Fruit fly (Drosophila melanogaster): ENCODE results near the gene GstD7.

The GstD7 gene

DNA sequence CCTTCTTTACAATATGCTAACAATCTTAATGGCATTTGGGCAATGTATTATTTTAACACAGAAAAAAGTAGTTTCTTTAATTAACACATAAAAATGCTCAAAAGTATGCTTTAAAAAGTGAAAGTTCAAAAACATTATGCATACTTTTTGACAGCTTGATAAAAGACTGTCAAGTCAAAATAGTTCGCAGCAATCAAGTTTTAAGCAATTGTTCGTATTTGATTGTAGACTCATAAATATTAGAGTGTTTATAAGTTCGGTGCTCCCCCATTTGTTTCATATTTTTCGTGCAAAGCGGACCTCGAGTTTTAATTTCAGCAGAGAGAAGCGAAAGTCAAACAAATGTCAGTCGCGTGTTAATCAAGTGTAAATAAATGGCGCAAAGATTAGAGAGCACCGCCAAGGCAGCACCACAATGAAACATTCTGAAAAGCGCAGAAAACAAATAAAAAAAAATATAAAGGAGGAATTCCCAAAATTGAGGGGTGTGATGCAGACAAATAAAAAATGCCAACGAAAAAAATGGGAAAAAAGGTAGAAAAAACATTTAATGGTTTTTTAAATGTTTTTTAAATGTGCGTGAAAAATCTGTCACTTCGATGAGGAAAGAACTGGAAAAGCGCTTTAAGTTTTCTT, 33.3 kb upstream of the GstD7 start (continued):
- TF ChIP-seq cyc (GFP tag; optimal IDR thresholded peaks at IDR 0.05) = peak; percentile 30
- no peak for TF ChIP-seq ss (GFP tag; optimal IDR thresholded peaks at IDR 0.05)
- peak; percentile 85 for TF ChIP-seq svp (GFP tag)
- no peak for TF ChIP-seq net (GFP tag; optimal IDR thresholded peaks at IDR 0.05)
- peak; percentile 49 for TF ChIP-seq CG31627 (GFP tag; optimal IDR thresholded peaks at IDR 0.05)
- no peak for TF ChIP-seq CG16779 (tag; optimal IDR thresholded peaks at IDR 0.05)
- TF ChIP-seq CG11762 (GFP tag; optimal IDR thresholded peaks at IDR 0.05; ENCODE audit: insufficient read depth) = no peak
- TF ChIP-seq CG34406 (GFP tag; optimal IDR thresholded peaks at IDR 0.05) = no peak
- TF ChIP-seq salr (GFP tag; optimal IDR thresholded peaks at IDR 0.05) = no peak
- TF ChIP-seq Hr39 (GFP tag; optimal IDR thresholded peaks at IDR 0.05) = peak; percentile 50
- peak; percentile 50 for TF ChIP-seq Met (GFP tag; optimal IDR thresholded peaks at IDR 0.05)
- TF ChIP-seq dac (GFP tag; optimal IDR thresholded peaks at IDR 0.05) = no peak
- peak; percentile 51 for TF ChIP-seq esn (GFP tag; optimal IDR thresholded peaks at IDR 0.05)
- peak; percentile 36 for TF ChIP-seq Ets21C (GFP tag; optimal IDR thresholded peaks at IDR 0.05)

DNA sequence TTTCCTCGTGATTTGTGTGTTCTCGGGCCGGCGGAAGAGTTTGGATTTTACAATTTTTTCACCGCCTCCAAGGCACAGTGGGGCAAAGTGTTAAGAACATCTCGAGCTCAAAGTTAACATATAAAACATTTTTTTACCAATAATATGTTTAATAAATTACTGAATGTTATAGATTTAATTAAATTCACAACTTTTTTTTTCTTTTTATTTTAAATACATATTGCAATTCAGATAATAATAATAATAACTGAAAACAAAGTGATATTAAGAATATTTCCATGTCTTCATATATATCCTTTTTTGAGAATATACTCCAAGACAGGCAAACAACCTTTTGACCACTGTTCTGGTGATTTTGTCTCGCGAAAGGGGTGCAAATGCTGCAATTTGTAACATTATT, 32.3 kb upstream of the GstD7 start:
- no peak for TF ChIP-seq Met (GFP tag; optimal IDR thresholded peaks at IDR 0.05)
- TF ChIP-seq svp (GFP tag) = peak; percentile 3
- TF ChIP-seq CG8119 (GFP tag; IDR thresholded peaks at IDR 0.05) = no peak

DNA sequence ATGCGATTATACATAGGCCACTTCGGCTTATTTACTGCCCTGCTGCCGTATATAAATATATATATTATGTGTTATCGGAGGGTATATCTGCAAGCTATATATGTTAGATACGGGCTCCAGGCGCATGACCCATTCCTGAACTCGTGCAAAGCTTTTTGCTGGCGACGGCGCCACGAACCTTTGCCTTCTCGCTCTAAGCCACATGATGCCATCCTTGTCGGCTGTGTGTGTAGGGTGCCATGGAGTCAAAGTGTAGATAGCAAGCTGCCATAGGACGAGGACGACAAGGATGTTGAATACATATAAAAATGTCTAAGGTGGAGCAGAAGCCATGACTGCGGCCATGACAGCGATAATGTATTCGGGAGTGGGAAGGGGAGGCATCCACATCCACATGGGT, 30.6 kb upstream of the GstD7 start:
- TF ChIP-seq svp (GFP tag) (peak; percentile 28), Ets21C (GFP tag; optimal IDR thresholded peaks at IDR 0.05) (no peak)

dm6 chr3R:12350497-12350896, 27.8 kb upstream of the GstD7 start, which contains the start of gene CG10038:
TSS of gene CG10038 (minus strand) at chr3R:12350644.
- TF ChIP-seq topi (GFP tag; optimal IDR thresholded peaks at IDR 0.05) (peak; percentile 20), CG6792 (GFP tag; optimal IDR thresholded peaks at IDR 0.05) (peak; percentile 18), CG31627 (GFP tag; optimal IDR thresholded peaks at IDR 0.05) (peak; percentile 24), salr (GFP tag; optimal IDR thresholded peaks at IDR 0.05) (no peak), CG3032 (tag; optimal IDR thresholded peaks at IDR 0.05) (peak; percentile 12), Smox (GFP tag; optimal IDR thresholded peaks at IDR 0.05) (no peak), CG3919 (GFP tag; optimal IDR thresholded peaks at IDR 0.05) (peak; percentile 14), lz (GFP tag; optimal IDR thresholded peaks at IDR 0.05) (peak; percentile 27), pdm3 (GFP tag; optimal IDR thresholded peaks at IDR 0.05) (peak; percentile 35), Met (GFP tag; optimal IDR thresholded peaks at IDR 0.05) (peak; percentile 28), Hr39 (GFP tag; optimal IDR thresholded peaks at IDR 0.05) (peak; percentile 21), cyc (GFP tag; optimal IDR thresholded peaks at IDR 0.05) (peak; percentile 36), acj6 (GFP tag; optimal IDR thresholded peaks at IDR 0.05) (peak; percentile 20), esn (GFP tag; optimal IDR thresholded peaks at IDR 0.05) (peak; percentile 45), CG11902 (GFP tag; optimal IDR thresholded peaks at IDR 0.05) (no peak), CG7368 (GFP tag; optimal IDR thresholded peaks at IDR 0.05) (no peak), svp (GFP tag) (peak; percentile 86)

DNA sequence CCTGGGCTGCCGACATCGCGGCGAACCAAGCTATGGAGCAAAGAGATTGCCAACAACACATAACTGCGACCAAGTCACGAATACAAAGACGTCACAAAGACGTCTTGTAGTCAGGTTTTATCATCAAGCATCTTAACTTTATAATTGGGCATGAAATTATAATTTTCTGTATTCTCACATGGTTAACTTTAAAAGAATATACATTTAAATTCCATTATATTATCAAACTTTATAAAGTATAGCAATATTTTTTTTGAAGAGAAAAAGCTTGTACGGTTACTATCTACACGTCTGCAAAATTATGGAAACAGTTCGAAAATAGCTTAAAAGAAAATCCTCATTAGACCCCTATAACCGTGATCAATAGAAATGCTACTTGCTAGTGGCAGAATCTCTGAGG, 26.3 kb upstream of the GstD7 start, which contains the start of gene CG10041:
TSS of gene CG10041 (minus strand) at position 101 of the 400 bp plus-strand sequence.
- no peak for TF ChIP-seq Sox14 (GFP tag; optimal IDR thresholded peaks at IDR 0.05)
- TF ChIP-seq cyc (GFP tag; optimal IDR thresholded peaks at IDR 0.05) = no peak
- TF ChIP-seq CG6792 (GFP tag; optimal IDR thresholded peaks at IDR 0.05) = no peak
- no peak for TF ChIP-seq CG9139 (GFP tag; optimal IDR thresholded peaks at IDR 0.05)
- no peak for TF ChIP-seq lz (GFP tag; optimal IDR thresholded peaks at IDR 0.05)
- TF ChIP-seq Hr4 (GFP tag; optimal IDR thresholded peaks at IDR 0.05) = no peak
- TF ChIP-seq CG32006 (GFP tag; optimal IDR thresholded peaks at IDR 0.05) = no peak
- TF ChIP-seq CG11762 (GFP tag; optimal IDR thresholded peaks at IDR 0.05; ENCODE audit: insufficient read depth) = no peak
- TF ChIP-seq CG3032 (tag; optimal IDR thresholded peaks at IDR 0.05) = no peak
- TF ChIP-seq CG8632 (GFP tag; optimal IDR thresholded peaks at IDR 0.05) = no peak
- TF ChIP-seq Ets96B (tag; optimal IDR thresholded peaks at IDR 0.05) = no peak
- TF ChIP-seq eg (GFP tag; IDR thresholded peaks at IDR 0.05) = no peak
- no peak for TF ChIP-seq Lpt (GFP tag; optimal IDR thresholded peaks at IDR 0.05)
- no peak for TF ChIP-seq svp (GFP tag)
- no peak for TF ChIP-seq dsx (GFP tag; optimal IDR thresholded peaks at IDR 0.05; ENCODE audit: poor library complexity, severe bottlenecking)
